Worm (Caenorhabditis elegans): ENCODE results near the gene nhr-123.

ce11 chrV:467507-467906, 16.3 kb downstream of the nhr-123 start:
- TF ChIP-seq ama-1 (optimal IDR thresholded peaks at IDR 0.05) (no peak), pqm-1 (tag; optimal IDR thresholded peaks at IDR 0.05) (no peak), egl-27 (tag; optimal IDR thresholded peaks at IDR 0.05) (no peak), fos-1 (tag; optimal IDR thresholded peaks at IDR 0.05) (no peak), ceh-82 (tag; optimal IDR thresholded peaks at IDR 0.05) (no peak), tbx-2 (tag; optimal IDR thresholded peaks at IDR 0.05) (no peak), pha-4 (tag; optimal IDR thresholded peaks at IDR 0.05) (no peak), ZK546.5 (tag; optimal IDR thresholded peaks at IDR 0.05) (no peak)
